Worm (Caenorhabditis elegans): ENCODE measurements around the gene ptr-16.

- no peak for TF ChIP-seq saeg-2 (GFP tag; IDR thresholded peaks at IDR 0.05)
- TF ChIP-seq Y5F2A.4 (GFP tag; optimal IDR thresholded peaks at IDR 0.05) = no peak
- TF ChIP-seq duxl-1 (tag; optimal IDR thresholded peaks at IDR 0.05; ENCODE audit: poor library complexity) = no peak
- TF ChIP-seq mes-2 (tag; optimal IDR thresholded peaks at IDR 0.05; ENCODE audit: poor library complexity, severe bottlenecking) = peak; percentile 60
- no peak for TF ChIP-seq F49E8.2 (tag; optimal IDR thresholded peaks at IDR 0.05; ENCODE audit: borderline replicate concordance)
Observed at ce11 chrV:1153925-1154324, 11.6 kb upstream of the ptr-16 start.

Measured in whole organism, L4 larva.